Fruit fly (Drosophila melanogaster) whole organism, pupa: ENCODE measurements around the gene CG7872.

Experiments
- CG12605 ChIP-seq: fragments of 200-800 bp; sonication (Bioruptor generic); IDR thresholded peaks from 2 replicates; pipeline ENCODE4 v1.3.6; 2022; ENCODE audit warnings: missing biosample characterization, missing genetic modification characterization
- CG13204 ChIP-seq: fragments of 200-800 bp; sonication (Bioruptor generic); optimal IDR thresholded peaks from 2 replicates; lab custom pipeline; 2018; ENCODE audit warnings: missing biosample characterization, mild to moderate bottlenecking, missing genetic modification characterization, moderate library complexity
- CG14655 ChIP-seq: fragments of 200-800 bp; sonication (Bioruptor generic); optimal IDR thresholded peaks from 3 replicates; lab custom pipeline; 2017; ENCODE audit warnings: mild to moderate bottlenecking, missing biosample characterization, missing genetic modification reagents, missing genetic modification characterization
- CG15710 ChIP-seq: fragments of 200-800 bp; sonication (Bioruptor generic); optimal IDR thresholded peaks from 2 replicates; lab custom pipeline; 2018; ENCODE audit warnings: missing biosample characterization, mild to moderate bottlenecking, missing genetic modification characterization, moderate library complexity
- CG17806 ChIP-seq: fragments of 200-800 bp; sonication (Bioruptor generic); optimal IDR thresholded peaks from 2 replicates; lab custom pipeline; 2018; ENCODE audit warnings: missing biosample characterization, mild to moderate bottlenecking, missing genetic modification characterization, moderate library complexity
- CG32121 ChIP-seq: fragments of 200-800 bp; sonication (Bioruptor generic); IDR thresholded peaks from 2 replicates; pipeline ENCODE4 v1.3.6; 2022; ENCODE audit warnings: missing biosample characterization, missing genetic modification characterization
- CG34367 ChIP-seq: fragments of 200-800 bp; sonication (Bioruptor generic); optimal IDR thresholded peaks from 2 replicates; lab custom pipeline; 2018; ENCODE audit warnings: missing biosample characterization, mild to moderate bottlenecking, missing genetic modification characterization
- CG4496 ChIP-seq: fragments of 200-800 bp; sonication (Bioruptor generic); IDR thresholded peaks from 3 replicates; pipeline ENCODE4 v1.3.6; 2022; ENCODE audit warnings: missing biosample characterization, missing genetic modification characterization
- CG9948 ChIP-seq: fragments of 200-800 bp; sonication (Bioruptor generic); optimal IDR thresholded peaks from 2 replicates; lab custom pipeline; 2018; ENCODE audit warnings: missing biosample characterization, mild to moderate bottlenecking, missing genetic modification characterization, moderate library complexity
- EcR ChIP-seq: fragments of 200-800 bp; sonication (Bioruptor generic); optimal IDR thresholded peaks from 3 replicates; lab custom pipeline; 2019; ENCODE audit warnings: missing biosample characterization, missing genetic modification characterization, mild to moderate bottlenecking, moderate library complexity, missing genetic modification reagents
- Ets98B ChIP-seq: fragments of 200-800 bp; sonication (Bioruptor generic); IDR thresholded peaks from 2 replicates; pipeline ENCODE4 v1.3.6; 2022; ENCODE audit warnings: missing biosample characterization, missing genetic modification characterization
- Pif1A ChIP-seq: fragments of 200-800 bp; sonication (Bioruptor generic); optimal IDR thresholded peaks from 3 replicates; lab custom pipeline; 2016; ENCODE audit warnings: missing biosample characterization, missing genetic modification characterization
- Pif1B ChIP-seq: fragments of 200-800 bp; sonication (Bioruptor generic); optimal IDR thresholded peaks from 3 replicates; lab custom pipeline; 2016; ENCODE audit warnings: missing biosample characterization, missing genetic modification characterization
- gl ChIP-seq: fragments of 200-800 bp; sonication (Bioruptor generic); optimal IDR thresholded peaks from 2 replicates; lab custom pipeline; 2018; ENCODE audit warnings: missing biosample characterization, mild to moderate bottlenecking, missing genetic modification characterization
- rn ChIP-seq: fragments of 200-800 bp; sonication (Bioruptor generic); IDR thresholded peaks from 2 replicates; pipeline ENCODE4 v1.3.6; 2022; ENCODE audit warnings: missing biosample characterization, missing genetic modification characterization

Gene CG7872

DNA sequence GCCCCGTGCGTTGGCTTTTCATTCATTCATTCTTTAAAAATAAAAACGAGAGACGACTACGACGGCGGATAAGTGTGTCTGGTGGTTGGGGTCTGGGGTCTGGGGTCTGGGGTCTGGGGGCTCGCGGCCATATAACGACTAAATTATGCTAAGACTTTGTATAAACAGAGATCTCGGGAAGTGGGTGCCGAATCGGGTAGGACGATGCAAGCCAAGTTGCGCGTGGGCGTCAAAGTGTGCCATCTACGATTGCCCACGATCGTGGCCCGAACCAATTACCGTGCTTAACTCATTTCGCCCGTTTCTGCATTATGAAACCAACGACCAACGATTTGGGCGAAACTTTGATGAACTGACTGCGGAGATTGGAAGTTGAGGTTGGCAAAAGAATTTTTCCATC lies 45.8 kb downstream of the CG7872 start:
- TF ChIP-seq CG32121 (GFP tag; lab: Robert Waterston, UW) (no peak; the same call in 1 of the 2 replicates), gl (no peak), CG14655 (GFP tag; lab: Kevin White, UChicago) (no peak), Pif1B (GFP tag; lab: Kevin White, UChicago) (no peak), CG15710 (tag; lab: Kevin White, UChicago) (no peak), Ets98B (no peak), CG12605 (GFP tag; lab: Robert Waterston, UW) (no peak), CG17806 (tag; lab: Kevin White, UChicago) (no peak)

DNA sequence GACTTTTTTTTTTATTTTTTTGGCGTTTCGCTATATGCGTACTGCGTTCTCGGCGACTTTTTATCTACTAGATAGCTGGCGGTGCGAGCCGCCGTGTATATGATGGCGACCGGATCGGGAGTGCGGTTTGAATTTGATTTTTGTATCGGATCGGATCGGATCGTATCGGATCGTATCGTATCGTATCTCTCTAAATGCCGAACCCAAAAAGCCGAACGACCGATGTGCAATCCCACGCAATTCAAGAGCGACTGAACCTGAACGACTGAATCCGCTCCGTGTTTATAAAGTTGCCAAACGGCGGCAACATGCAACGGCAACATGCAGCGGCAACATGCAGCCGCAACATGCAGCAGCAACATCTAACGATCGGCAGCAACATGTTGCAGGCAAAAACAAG lies 48.3 kb downstream of the CG7872 start:
- TF ChIP-seq Pif1A (GFP tag; lab: Kevin White, UChicago) = peak; percentile 1
- TF ChIP-seq rn (GFP tag; lab: Robert Waterston, UW) = no peak
- no peak for TF ChIP-seq CG34367 (tag; lab: Kevin White, UChicago)
- TF ChIP-seq Pif1B (GFP tag; lab: Kevin White, UChicago) = peak; percentile 6
- peak; percentile 74; the same call in 2 of the 3 replicates for TF ChIP-seq CG4496 (GFP tag; lab: Robert Waterston, UW)
- TF ChIP-seq Ets98B = peak; percentile 71; the same call in 1 of the 2 replicates
- no peak for TF ChIP-seq CG12605 (GFP tag; lab: Robert Waterston, UW)
- TF ChIP-seq CG9948 = no peak
- peak; percentile 63; the same call in 1 of the 2 replicates for TF ChIP-seq CG32121 (GFP tag; lab: Robert Waterston, UW)
- TF ChIP-seq CG13204 (GFP tag; lab: Kevin White, UChicago) = peak; percentile 11
- TF ChIP-seq gl = no peak
- TF ChIP-seq EcR (GFP tag; lab: Kevin White, UChicago) = no peak
